Worm (Caenorhabditis elegans) whole organism, L2 larva: Measurements from ENCODE around the gene cyp-13A8.
A peak's percentile ranks its signal among the peaks of the same experiment; 100 is the strongest.

Experiments used
- F13H6.1 ChIP-seq: sonication (generic microtip); optimal IDR thresholded peaks from 2 replicates; lab custom pipeline; 2016; ENCODE audit warnings: missing genetic modification characterization, missing compliant biosample characterization
- R02D3.7 ChIP-seq: fragments of 150-350 bp; optimal IDR thresholded peaks from 2 replicates; lab custom pipeline; 2014; ENCODE audit warnings: missing biosample characterization, missing genetic modification characterization
- Y55F3AM.14 ChIP-seq: fragments of 200-800 bp; sonication (Bioruptor generic); optimal IDR thresholded peaks from 2 replicates; lab custom pipeline; 2018; ENCODE audit warnings: mild to moderate bottlenecking, missing genetic modification characterization, missing compliant biosample characterization
- ZK546.5 ChIP-seq: sonication (generic microtip); optimal IDR thresholded peaks from 2 replicates; lab custom pipeline; 2017; ENCODE audit warnings: missing biosample characterization, missing genetic modification characterization
- aly-2 ChIP-seq: fragments of 150-350 bp; optimal IDR thresholded peaks from 2 replicates; lab custom pipeline; 2014; ENCODE audit warnings: missing biosample characterization, missing genetic modification characterization
- ceh-16 ChIP-seq: fragments of 150-350 bp; optimal IDR thresholded peaks from 2 replicates; lab custom pipeline; 2014; ENCODE audit warnings: missing biosample characterization, missing genetic modification characterization
- ceh-82 ChIP-seq: fragments of 150-350 bp; optimal IDR thresholded peaks from 2 replicates; lab custom pipeline; 2014; ENCODE audit warnings: missing biosample characterization, missing genetic modification characterization
- crh-2 ChIP-seq: sonication (generic microtip); optimal IDR thresholded peaks from 2 replicates; lab custom pipeline; 2017; ENCODE audit warnings: missing biosample characterization, missing genetic modification characterization
- elt-3 ChIP-seq: sonication (generic microtip); optimal IDR thresholded peaks from 2 replicates; lab custom pipeline; 2017; ENCODE audit warnings: missing biosample characterization, missing genetic modification characterization
- fos-1 ChIP-seq: fragments of 150-350 bp; optimal IDR thresholded peaks from 2 replicates; lab custom pipeline; 2014; ENCODE audit warnings: missing biosample characterization, missing genetic modification characterization
- gmeb-1 ChIP-seq: fragments of 150-350 bp; optimal IDR thresholded peaks from 2 replicates; lab custom pipeline; 2014; ENCODE audit warnings: missing biosample characterization, missing genetic modification characterization
- lin-13 ChIP-seq: fragments of 150-350 bp; optimal IDR thresholded peaks from 2 replicates; lab custom pipeline; 2014; ENCODE audit warnings: missing biosample characterization, missing genetic modification reagents, missing genetic modification characterization
- lin-39 ChIP-seq: fragments of 150-350 bp; optimal IDR thresholded peaks from 2 replicates; lab custom pipeline; 2014; ENCODE audit warnings: missing biosample characterization, missing genetic modification reagents, missing genetic modification characterization
- lsy-2 ChIP-seq, 2 experiments: fragments of 150-350 bp in 1 of 2; sonication (generic microtip) in 1 of 2; optimal IDR thresholded peaks; 2 replicates each; lab custom pipeline; 2014 to 2017; ENCODE audit warnings: missing biosample characterization in 2 of 2, missing genetic modification characterization in 2 of 2
- mab-5 ChIP-seq: fragments of 150-350 bp; optimal IDR thresholded peaks from 2 replicates; lab custom pipeline; 2014; ENCODE audit warnings: missing biosample characterization, missing genetic modification characterization
- mbf-1 ChIP-seq: sonication (generic microtip); optimal IDR thresholded peaks from 2 replicates; lab custom pipeline; 2017; ENCODE audit warnings: missing biosample characterization, missing genetic modification characterization
- mdl-1 ChIP-seq, 2 experiments: fragments of 150-350 bp in 1 of 2; sonication (generic microtip) in 1 of 2; optimal IDR thresholded peaks; 2 replicates each; lab custom pipeline; 2017; ENCODE audit warnings: missing biosample characterization in 2 of 2, missing genetic modification characterization in 2 of 2
- nhr-10 ChIP-seq: sonication (generic microtip); optimal IDR thresholded peaks from 2 replicates; lab custom pipeline; 2017; ENCODE audit warnings: missing biosample characterization, missing genetic modification characterization
- nhr-11 ChIP-seq: fragments of 150-350 bp; optimal IDR thresholded peaks from 2 replicates; lab custom pipeline; 2014; ENCODE audit warnings: missing biosample characterization, missing genetic modification characterization
- nhr-129 ChIP-seq: fragments of 150-350 bp; optimal IDR thresholded peaks from 2 replicates; lab custom pipeline; 2014; ENCODE audit warnings: missing biosample characterization, missing genetic modification characterization
- nhr-23 ChIP-seq: fragments of 150-350 bp; optimal IDR thresholded peaks from 2 replicates; lab custom pipeline; 2014; ENCODE audit warnings: missing biosample characterization, missing genetic modification reagents, missing genetic modification characterization
- nhr-25 ChIP-seq: fragments of 150-350 bp; sonication (generic microtip); optimal IDR thresholded peaks from 3 replicates; lab custom pipeline; 2014; ENCODE audit warnings: missing biosample characterization, missing genetic modification characterization
- nhr-77 ChIP-seq: fragments of 150-350 bp; optimal IDR thresholded peaks from 2 replicates; lab custom pipeline; 2014; ENCODE audit warnings: missing biosample characterization, missing genetic modification characterization
- peb-1 ChIP-seq: fragments of 150-350 bp; optimal IDR thresholded peaks from 2 replicates; lab custom pipeline; 2014; ENCODE audit warnings: missing biosample characterization, missing genetic modification characterization
- sem-4 ChIP-seq: fragments of 150-350 bp; optimal IDR thresholded peaks from 2 replicates; lab custom pipeline; 2014; ENCODE audit warnings: missing biosample characterization, missing genetic modification reagents, missing genetic modification characterization
- skn-1 ChIP-seq: sonication (generic microtip); optimal IDR thresholded peaks from 2 replicates; lab custom pipeline; 2017; ENCODE audit warnings: missing biosample characterization, missing genetic modification characterization
- sma-9 ChIP-seq, 2 experiments: fragments of 150-350 bp in 1 of 2; sonication (generic microtip) in 1 of 2; optimal IDR thresholded peaks; 2 replicates each; lab custom pipeline; 2014 to 2016; ENCODE audit warnings: missing genetic modification characterization in 2 of 2, mild to moderate bottlenecking in 1 of 2, missing biosample characterization in 1 of 2, missing compliant biosample characterization in 1 of 2, missing genetic modification reagents in 1 of 2, moderate library complexity in 1 of 2
- snpc-4 ChIP-seq: fragments of 150-350 bp; optimal IDR thresholded peaks from 2 replicates; lab custom pipeline; 2014; ENCODE audit warnings: missing biosample characterization, missing genetic modification characterization
- unc-55 ChIP-seq: fragments of 150-350 bp; sonication (generic microtip); optimal IDR thresholded peaks from 3 replicates; lab custom pipeline; 2014; ENCODE audit warnings: missing biosample characterization, missing genetic modification reagents, missing genetic modification characterization
- unc-62 ChIP-seq: fragments of 150-350 bp; optimal IDR thresholded peaks from 2 replicates; lab custom pipeline; 2014; ENCODE audit warnings: missing biosample characterization, missing genetic modification reagents, missing genetic modification characterization
- ztf-1 ChIP-seq: fragments of 200-800 bp; sonication (Bioruptor generic); conservative IDR thresholded peaks from 2 replicates; pipeline ENCODE4 v1.3.6; 2022; ENCODE audit warnings: missing genetic modification characterization, missing compliant biosample characterization
- ztf-11 ChIP-seq: sonication (generic microtip); optimal IDR thresholded peaks from 2 replicates; lab custom pipeline; 2017; ENCODE audit warnings: missing biosample characterization, missing genetic modification characterization

The cyp-13A8 gene

ce11 chrII:9807519-9807972 is at the start of gene cyp-13A8:
cyp-13A8 (minus strand) TSS chrII:9807569.
- TF ChIP-seq fos-1 (peak; percentile 94), sma-9 (GFP tag; optimal IDR thresholded peaks at IDR 0.05; lab: Kevin White, UChicago) (peak; percentile 90), sma-9 (tag; optimal IDR thresholded peaks at IDR 0.05; lab: Kevin White, UChicago) (no peak), unc-62 (no peak), elt-3 (tag; lab: Kevin White, UChicago) (no peak), nhr-129 (peak; percentile 39), crh-2 (peak; percentile 39), nhr-77 (tag; lab: Kevin White, UChicago) (no peak), mdl-1 (tag; optimal IDR thresholded peaks at IDR 0.05; lab: Kevin White, UChicago) (no peak), lin-39 (tag; lab: Kevin White, UChicago) (no peak)

- TF ChIP-seq mab-5: no peak
- TF ChIP-seq ztf-1 (GFP tag; lab: Robert Waterston, UW): no peak
- TF ChIP-seq unc-55: no peak
- no peak for TF ChIP-seq snpc-4 (tag; lab: Kevin White, UChicago)
- no peak for TF ChIP-seq nhr-23
Observed at ce11 chrII:9855620-9856019, 48.3 kb upstream of the cyp-13A8 start, which contains the start of gene chil-4. chil-4 (minus strand) TSS chrII:9855720.

ce11 chrII:9850945-9851344 is 43.6 kb upstream of the cyp-13A8 start, which contains the start of gene ZK938.10:
ZK938.10 (minus strand) TSS chrII:9851045.
- TF ChIP-seq ztf-11 (tag; lab: Kevin White, UChicago): no peak
- no peak for TF ChIP-seq nhr-10 (tag; lab: Kevin White, UChicago)
- TF ChIP-seq lin-13 (GFP tag; lab: Kevin White, UChicago): no peak
- TF ChIP-seq sma-9 (GFP tag; optimal IDR thresholded peaks at IDR 0.05; lab: Kevin White, UChicago): no peak
- TF ChIP-seq sma-9 (tag; optimal IDR thresholded peaks at IDR 0.05; lab: Kevin White, UChicago): no peak
- TF ChIP-seq peb-1 (tag; lab: Kevin White, UChicago): no peak
- TF ChIP-seq nhr-25 (tag; lab: Kevin White, UChicago): no peak
- no peak for TF ChIP-seq F13H6.1 (tag; lab: Kevin White, UChicago)
- no peak for TF ChIP-seq crh-2
- TF ChIP-seq ceh-82 (tag; lab: Kevin White, UChicago): no peak
- no peak for TF ChIP-seq aly-2
- no peak for TF ChIP-seq skn-1 (tag; lab: Kevin White, UChicago)
- TF ChIP-seq mab-5: no peak
- TF ChIP-seq Y55F3AM.14 (GFP tag; lab: Kevin White, UChicago): no peak

ce11 chrII:9849497-9849896 is 42.1 kb upstream of the cyp-13A8 start, which contains the start of gene old-2:
old-2 (minus strand) TSS chrII:9849597.
- TF ChIP-seq aly-2: no peak
- TF ChIP-seq mab-5: no peak
- TF ChIP-seq nhr-11 (tag; lab: Kevin White, UChicago): no peak
- TF ChIP-seq Y55F3AM.14 (GFP tag; lab: Kevin White, UChicago): no peak
- TF ChIP-seq peb-1 (tag; lab: Kevin White, UChicago): no peak
- TF ChIP-seq F13H6.1 (tag; lab: Kevin White, UChicago): no peak
- TF ChIP-seq ZK546.5 (tag; lab: Kevin White, UChicago): no peak
- no peak for TF ChIP-seq mbf-1 (tag; lab: Kevin White, UChicago)
- TF ChIP-seq ceh-82 (tag; lab: Kevin White, UChicago): no peak
- no peak for TF ChIP-seq R02D3.7 (tag; lab: Kevin White, UChicago)
- TF ChIP-seq snpc-4 (tag; lab: Kevin White, UChicago): no peak
- TF ChIP-seq unc-62: no peak
- TF ChIP-seq gmeb-1 (tag; lab: Kevin White, UChicago): no peak
- no peak for TF ChIP-seq sma-9 (GFP tag; optimal IDR thresholded peaks at IDR 0.05; lab: Kevin White, UChicago)
- no peak for TF ChIP-seq sma-9 (tag; optimal IDR thresholded peaks at IDR 0.05; lab: Kevin White, UChicago)

- TF ChIP-seq lsy-2 (tag; optimal IDR thresholded peaks at IDR 0.05; lab: Kevin White, UChicago): no peak
- TF ChIP-seq sem-4 (tag; lab: Kevin White, UChicago): no peak
- TF ChIP-seq gmeb-1 (tag; lab: Kevin White, UChicago): no peak
- TF ChIP-seq ceh-16 (tag; lab: Kevin White, UChicago): no peak
- TF ChIP-seq unc-62: no peak
- no peak for TF ChIP-seq crh-2
- no peak for TF ChIP-seq nhr-11 (tag; lab: Kevin White, UChicago)
- TF ChIP-seq ztf-11 (tag; lab: Kevin White, UChicago): no peak
- TF ChIP-seq, all 48 proteins: peak for 0
Observed at ce11 chrII:9845239-9845638, 37.9 kb upstream of the cyp-13A8 start, which contains the start of gene chil-9. chil-9 (minus strand) TSS chrII:9845339.
